Fruit fly (Drosophila melanogaster): Measurements from ENCODE around the gene gpp.

DNA sequence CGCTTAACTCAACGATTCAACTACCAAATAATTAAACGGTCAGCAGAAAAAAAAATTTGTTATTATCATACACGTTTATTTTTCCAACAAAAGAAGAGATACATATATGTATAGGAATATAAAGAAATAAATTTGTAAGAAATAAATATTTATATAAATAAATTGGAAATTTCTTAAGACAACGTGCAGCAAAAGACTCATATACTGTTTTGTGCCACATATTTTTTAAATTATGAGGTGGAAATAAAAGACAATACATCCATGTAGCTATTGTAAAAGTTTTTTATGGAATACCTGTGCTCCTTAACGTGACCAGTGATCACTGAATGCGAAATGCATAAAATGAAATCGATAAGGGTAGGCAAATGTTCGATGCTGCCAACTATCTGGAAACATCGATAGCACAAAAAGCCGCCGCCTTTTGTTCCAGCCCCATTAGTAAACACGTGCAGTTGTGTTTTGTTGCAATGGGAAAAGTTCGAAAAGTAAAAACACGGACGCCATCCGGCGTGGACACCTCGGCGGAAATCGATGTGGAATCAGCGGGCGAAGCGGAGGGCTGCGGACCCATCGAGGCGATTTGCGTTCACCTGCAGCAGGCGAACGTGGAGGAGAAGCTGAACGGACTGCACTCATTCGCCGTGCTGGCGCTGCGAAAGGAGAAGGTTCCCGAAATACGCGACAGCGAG, 38.0 kb upstream of the gpp start, which contains the start of gene CG10286:
- no peak for TF ChIP-seq dsf (GFP tag; optimal IDR thresholded peaks at IDR 0.05; ENCODE audit: borderline replicate concordance)
- TF ChIP-seq fru (GFP tag; optimal IDR thresholded peaks at IDR 0.05) = no peak
- TF ChIP-seq rgr (GFP tag; optimal IDR thresholded peaks at IDR 0.05) = peak; percentile 25
- no peak for TF ChIP-seq usp (GFP tag; optimal IDR thresholded peaks at IDR 0.05)
- TF ChIP-seq CrebA (GFP tag; optimal IDR thresholded peaks at IDR 0.05; ENCODE audit: borderline replicate concordance) = no peak
- peak; percentile 31 for TF ChIP-seq Myc (optimal IDR thresholded peaks at IDR 0.05)

All from whole organism, wandering third instar larva.